Fruit fly (Drosophila melanogaster) S2 (cell line): ENCODE data around the gene CG31300.

Experiments
- CG8478 ChIP-seq: fragments of >200 bp; optimal IDR thresholded peaks from 2 replicates; lab custom pipeline; 2018
- CTCF ChIP-seq, 2 experiments: fragments of >200 bp; optimal IDR thresholded peaks; 2 replicates each; lab custom pipeline; 2018

The CG31300 gene

dm6 chr3R:25321681-25322080 lies 38.3 kb downstream of the CG31300 start:
- no peak for TF ChIP-seq CG8478
- no peak for TF ChIP-seq CTCF (optimal IDR thresholded peaks at IDR 0.05; lab: Kevin White, UChicago)

dm6 chr3R:25322657-25323056 lies 39.2 kb downstream of the CG31300 start, which contains the start of gene CG10562:
TSS of gene CG10562 (minus strand) at chr3R:25322757.
- no peak for TF ChIP-seq CG8478
- TF ChIP-seq CTCF (optimal IDR thresholded peaks at IDR 0.05; lab: Kevin White, UChicago): no peak

dm6 chr3R:25329079-25329478 lies 45.7 kb downstream of the CG31300 start, which contains the start of gene CHKov1:
TSS of gene CHKov1 (minus strand) at chr3R:25329316.
- TF ChIP-seq CG8478 (no peak), CTCF (optimal IDR thresholded peaks at IDR 0.05; lab: Kevin White, UChicago) (no peak)

- TF ChIP-seq CG8478 (no peak), CTCF (optimal IDR thresholded peaks at IDR 0.05; lab: Kevin White, UChicago) (no peak)
These were observed 47.7 kb downstream of the CG31300 start, which contains the start of gene CHKov2 for dm6 chr3R:25331103-25331502. TSS of gene CHKov2 (minus strand) at chr3R:25331203.
